Worm (Caenorhabditis elegans) whole organism, early embryonic: ENCODE measurements around the gene W06H8.6.

Experiments used
- B0310.2 ChIP-seq: sonication (generic microtip); optimal IDR thresholded peaks from 2 replicates; lab custom pipeline; 2016; ENCODE audit warnings: mild to moderate bottlenecking, missing genetic modification characterization, missing compliant biosample characterization
- F13C5.2 ChIP-seq: sonication (generic microtip); optimal IDR thresholded peaks from 2 replicates; lab custom pipeline; 2017; ENCODE audit warnings: mild to moderate bottlenecking, missing genetic modification characterization, inconsistent platforms, missing compliant biosample characterization
- aly-1 ChIP-seq: sonication (generic microtip); optimal IDR thresholded peaks from 2 replicates; lab custom pipeline; 2016; ENCODE audit warnings: missing genetic modification characterization, missing compliant biosample characterization
- ama-1 ChIP-seq: fragments of 150-350 bp; optimal IDR thresholded peaks from 2 replicates; lab custom pipeline; 2014
- ceh-13 ChIP-seq: fragments of 200-800 bp; sonication (Bioruptor generic); optimal IDR thresholded peaks from 2 replicates; lab custom pipeline; 2018; ENCODE audit warnings: mild to moderate bottlenecking, missing genetic modification characterization, missing compliant biosample characterization
- ceh-36 ChIP-seq: sonication (generic microtip); optimal IDR thresholded peaks from 2 replicates; lab custom pipeline; 2016; ENCODE audit warnings: missing genetic modification characterization, inconsistent platforms, missing compliant biosample characterization
- ets-7 ChIP-seq: sonication (generic microtip); optimal IDR thresholded peaks from 2 replicates; lab custom pipeline; 2016; ENCODE audit warnings: missing genotype, missing genetic modification characterization, missing compliant biosample characterization
- flt-1 ChIP-seq: fragments of 200-800 bp; sonication (Bioruptor generic); IDR thresholded peaks from 2 replicates; pipeline ENCODE4 v1.3.6; 2022; ENCODE audit warnings: missing genetic modification characterization, missing compliant biosample characterization
- hmbx-1 ChIP-seq: sonication (generic microtip); optimal IDR thresholded peaks from 2 replicates; lab custom pipeline; 2016; ENCODE audit warnings: mild to moderate bottlenecking, missing genetic modification characterization, missing compliant biosample characterization
- hmg-4 ChIP-seq: fragments of 200-800 bp; sonication (Bioruptor generic); optimal IDR thresholded peaks from 2 replicates; lab custom pipeline; 2018; ENCODE audit warnings: mild to moderate bottlenecking, missing genetic modification characterization, missing compliant biosample characterization
- hnd-1 ChIP-seq: sonication (generic microtip); optimal IDR thresholded peaks from 2 replicates; lab custom pipeline; 2016; ENCODE audit warnings: missing genetic modification characterization, missing compliant biosample characterization
- pes-1 ChIP-seq: fragments of 200-800 bp; sonication (Bioruptor generic); IDR thresholded peaks from 2 replicates; pipeline ENCODE4 v1.3.6; 2022; ENCODE audit warnings: missing genetic modification reagents, missing genetic modification characterization, missing compliant biosample characterization
- scrt-1 ChIP-seq: fragments of 200-800 bp; sonication (Bioruptor generic); IDR thresholded peaks from 2 replicates; pipeline ENCODE4 v1.3.6; 2022; ENCODE audit warnings: missing genetic modification characterization, missing compliant biosample characterization
- sea-1 ChIP-seq: fragments of 200-800 bp; sonication (Bioruptor generic); conservative IDR thresholded peaks from 2 replicates; pipeline ENCODE4 v1.3.6; 2022; ENCODE audit warnings: missing genetic modification characterization, missing compliant biosample characterization
- tbx-11 ChIP-seq: fragments of 200-800 bp; sonication (Bioruptor generic); IDR thresholded peaks from 2 replicates; pipeline ENCODE4 v1.3.6; 2022; ENCODE audit warnings: missing genetic modification characterization, missing compliant biosample characterization
- tbx-37 ChIP-seq: fragments of 200-800 bp; sonication (Bioruptor generic); conservative IDR thresholded peaks from 2 replicates; pipeline ENCODE4 v1.3.6; 2022; ENCODE audit warnings: missing genetic modification reagents, missing genetic modification characterization, missing compliant biosample characterization
- tra-4 ChIP-seq: sonication (generic microtip); optimal IDR thresholded peaks from 2 replicates; lab custom pipeline; 2017; ENCODE audit warnings: missing genetic modification characterization, missing compliant biosample characterization

The W06H8.6 gene

ce11 chrV:6209930-6210647 is 16.7 kb downstream of the W06H8.6 start:
- no peak for TF ChIP-seq ceh-36
- TF ChIP-seq scrt-1 (GFP tag; lab: Robert Waterston, UW): no peak
- no peak for TF ChIP-seq ama-1 (lab: Kevin White, UChicago)
- no peak for TF ChIP-seq hnd-1
- no peak for TF ChIP-seq pes-1 (GFP tag; lab: Robert Waterston, UW)
- TF ChIP-seq tbx-11 (GFP tag; lab: Robert Waterston, UW): no peak
- TF ChIP-seq hmg-4 (GFP tag; lab: Kevin White, UChicago): no peak
- TF ChIP-seq tbx-37: no peak
- no peak for TF ChIP-seq hmbx-1 (tag; lab: Kevin White, UChicago)
- no peak for TF ChIP-seq aly-1 (tag; lab: Kevin White, UChicago)
- no peak for TF ChIP-seq tra-4 (tag; lab: Kevin White, UChicago)
- TF ChIP-seq ceh-13 (GFP tag; lab: Kevin White, UChicago): no peak
- TF ChIP-seq ets-7: no peak
- TF ChIP-seq sea-1 (GFP tag; lab: Robert Waterston, UW): no peak
- no peak for TF ChIP-seq flt-1 (GFP tag; lab: Robert Waterston, UW)
- TF ChIP-seq F13C5.2 (tag; lab: Kevin White, UChicago): no peak
- TF ChIP-seq B0310.2 (tag; lab: Kevin White, UChicago): no peak

ce11 chrV:6208585-6208984 is 18.2 kb downstream of the W06H8.6 start, which contains the start of gene rme-1:
Gene rme-1 (plus strand): TSS chrV:6208885.
- no peak for TF ChIP-seq ets-7
- no peak for TF ChIP-seq flt-1 (GFP tag; lab: Robert Waterston, UW)
- TF ChIP-seq tra-4 (tag; lab: Kevin White, UChicago): no peak
- TF ChIP-seq tbx-37: no peak
- no peak for TF ChIP-seq B0310.2 (tag; lab: Kevin White, UChicago)
- TF ChIP-seq sea-1 (GFP tag; lab: Robert Waterston, UW): no peak
- no peak for TF ChIP-seq F13C5.2 (tag; lab: Kevin White, UChicago)
- TF ChIP-seq scrt-1 (GFP tag; lab: Robert Waterston, UW): no peak
- TF ChIP-seq hmg-4 (GFP tag; lab: Kevin White, UChicago): no peak
- no peak for TF ChIP-seq pes-1 (GFP tag; lab: Robert Waterston, UW)
- TF ChIP-seq tbx-11 (GFP tag; lab: Robert Waterston, UW): no peak
- no peak for TF ChIP-seq aly-1 (tag; lab: Kevin White, UChicago)
- TF ChIP-seq ceh-13 (GFP tag; lab: Kevin White, UChicago): no peak
- TF ChIP-seq ama-1 (lab: Kevin White, UChicago): no peak
- TF ChIP-seq hmbx-1 (tag; lab: Kevin White, UChicago): no peak
- TF ChIP-seq ceh-36: no peak
- TF ChIP-seq hnd-1: no peak

ce11 chrV:6206498-6206897 is 20.3 kb downstream of the W06H8.6 start, which contains the start of gene W06H8.2:
Gene W06H8.2 (plus strand): TSS chrV:6206755.
- TF ChIP-seq ama-1 (lab: Kevin White, UChicago): no peak
- no peak for TF ChIP-seq tra-4 (tag; lab: Kevin White, UChicago)
- TF ChIP-seq ceh-36: no peak
- no peak for TF ChIP-seq pes-1 (GFP tag; lab: Robert Waterston, UW)
- TF ChIP-seq scrt-1 (GFP tag; lab: Robert Waterston, UW): no peak
- TF ChIP-seq ets-7: no peak
- no peak for TF ChIP-seq flt-1 (GFP tag; lab: Robert Waterston, UW)
- no peak for TF ChIP-seq tbx-11 (GFP tag; lab: Robert Waterston, UW)
- no peak for TF ChIP-seq sea-1 (GFP tag; lab: Robert Waterston, UW)
- TF ChIP-seq hmg-4 (GFP tag; lab: Kevin White, UChicago): no peak
- TF ChIP-seq F13C5.2 (tag; lab: Kevin White, UChicago): no peak
- no peak for TF ChIP-seq tbx-37
- TF ChIP-seq hnd-1: no peak
- no peak for TF ChIP-seq aly-1 (tag; lab: Kevin White, UChicago)
- no peak for TF ChIP-seq hmbx-1 (tag; lab: Kevin White, UChicago)
- TF ChIP-seq ceh-13 (GFP tag; lab: Kevin White, UChicago): no peak

- no peak for TF ChIP-seq tbx-37
- no peak for TF ChIP-seq ama-1 (lab: Kevin White, UChicago)
- no peak for TF ChIP-seq hmbx-1 (tag; lab: Kevin White, UChicago)
Measured at ce11 chrV:6204046-6204445, 22.8 kb downstream of the W06H8.6 start.

- TF ChIP-seq hnd-1 (no peak), tbx-37 (no peak), hmg-4 (GFP tag; lab: Kevin White, UChicago) (no peak), ceh-36 (no peak), pes-1 (GFP tag; lab: Robert Waterston, UW) (no peak), tra-4 (tag; lab: Kevin White, UChicago) (no peak), tbx-11 (GFP tag; lab: Robert Waterston, UW) (no peak), ets-7 (no peak), flt-1 (GFP tag; lab: Robert Waterston, UW) (no peak)
Measured at ce11 chrV:6202573-6202972, 24.2 kb downstream of the W06H8.6 start, which contains the start of gene ttn-1. Gene ttn-1 (minus strand): TSS chrV:6202632.
